Worm (Caenorhabditis elegans) whole organism, young adult: ENCODE measurements around the gene srh-31.

Experiments used
- B0336.3 ChIP-seq: fragments of 200-800 bp; sonication (Bioruptor generic); IDR thresholded peaks from 2 replicates; pipeline ENCODE4 v1.3.6; 2022; ENCODE audit warnings: missing genetic modification characterization, missing compliant biosample characterization
- cebp-1 ChIP-seq, 2 experiments: fragments of 200-800 bp in 1 of 2; sonication (Bioruptor generic) in 1 of 2; sonication (generic microtip) in 1 of 2; IDR thresholded peaks in 1 of 2; optimal IDR thresholded peaks in 1 of 2; 2 replicates each; pipeline versions ENCODE4 v1.3.6 to Lab custom; 2017 to 2022; ENCODE audit warnings: missing compliant biosample characterization in 2 of 2, missing genetic modification characterization in 2 of 2, mild to moderate bottlenecking in 1 of 2, missing genetic modification reagents in 1 of 2, moderate library complexity in 1 of 2
- cebp-2 ChIP-seq: fragments of 200-800 bp; sonication (Bioruptor generic); IDR thresholded peaks from 2 replicates; pipeline ENCODE4 v1.3.6; 2022; ENCODE audit warnings: missing genetic modification characterization, missing compliant biosample characterization
- nfyb-1 ChIP-seq: fragments of 200-800 bp; sonication (Bioruptor generic); IDR thresholded peaks from 2 replicates; pipeline ENCODE4 v1.3.6; 2022; ENCODE audit warnings: missing genetic modification reagents, missing genetic modification characterization, missing compliant biosample characterization
- rpc-1 ChIP-seq, 2 experiments: fragments of 150-350 bp in 1 of 2; sonication (generic microtip) in 1 of 2; optimal IDR thresholded peaks; 2 replicates each; lab custom pipeline; 2014 to 2018; ENCODE audit warnings: missing biosample characterization in 1 of 2, missing genetic modification characterization in 1 of 2, missing genetic modification reagents in 1 of 2, missing genotype in 1 of 2
- snpc-3.4 ChIP-seq: sonication (generic microtip); optimal IDR thresholded peaks from 2 replicates; lab custom pipeline; 2017; ENCODE audit warnings: missing genetic modification characterization, mild to moderate bottlenecking, missing compliant biosample characterization, antibody characterized with exemption, moderate library complexity, missing genotype, missing genetic modification reagents
- zim-3 ChIP-seq: sonication (generic microtip); optimal IDR thresholded peaks from 2 replicates; lab custom pipeline; 2017; ENCODE audit warnings: mild to moderate bottlenecking, missing genetic modification characterization, moderate library complexity, missing compliant biosample characterization

DNA sequence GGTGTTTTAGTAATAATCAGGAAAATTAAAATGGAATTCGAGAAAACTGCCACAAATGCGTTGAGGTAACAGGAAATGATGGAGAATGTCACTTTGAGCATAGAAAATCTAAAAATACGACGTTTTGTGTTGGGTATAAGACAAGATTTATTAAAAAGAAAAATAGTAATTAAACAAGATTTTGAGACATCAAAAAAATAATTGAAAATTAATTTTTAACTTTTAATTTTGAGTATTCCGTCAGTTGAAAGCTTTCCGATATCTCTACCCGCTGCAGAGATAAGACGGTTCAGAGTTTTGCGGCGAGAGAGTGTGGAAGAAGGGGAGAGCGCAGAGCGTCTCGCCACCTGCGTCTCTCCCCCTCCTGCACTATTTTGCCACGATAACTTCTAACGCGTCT is 33.8 kb upstream of the srh-31 start, which contains the start of gene str-93:
- TF ChIP-seq snpc-3.4 (tag; lab: Kevin White, UChicago) (no peak), cebp-2 (GFP tag; lab: Robert Waterston, UW) (no peak), cebp-1 (GFP tag; IDR thresholded peaks at IDR 0.05; lab: Robert Waterston, UW) (no peak), cebp-1 (tag; optimal IDR thresholded peaks at IDR 0.05; lab: Kevin White, UChicago) (no peak), rpc-1 (optimal IDR thresholded peaks at IDR 0.05; lab: Kevin White, UChicago) (no peak), rpc-1 (tag; optimal IDR thresholded peaks at IDR 0.05; lab: Kevin White, UChicago) (no peak), nfyb-1 (GFP tag; lab: Robert Waterston, UW) (no peak), zim-3 (no peak), B0336.3 (GFP tag; lab: Robert Waterston, UW) (no peak)
